Fruit fly (Drosophila melanogaster) whole organism, embryonic: ENCODE measurements around the gene CG33483.

Experiments used
- CG10366 ChIP-seq: fragments of 200-800 bp; sonication (Bioruptor generic); IDR thresholded peaks from 2 replicates; pipeline ENCODE4 v1.3.6; 2022; ENCODE audit warnings: missing biosample characterization, missing genetic modification characterization
- CG13296 ChIP-seq: fragments of 200-800 bp; sonication (Bioruptor generic); optimal IDR thresholded peaks from 3 replicates; lab custom pipeline; 2018; ENCODE audit warnings: missing biosample characterization, mild to moderate bottlenecking, missing genetic modification characterization
- CG7987 ChIP-seq: fragments of 200-800 bp; sonication (Bioruptor generic); optimal IDR thresholded peaks from 2 replicates; lab custom pipeline; 2018; ENCODE audit warnings: missing biosample characterization, mild to moderate bottlenecking, missing genetic modification characterization, moderate library complexity
- CG9876 ChIP-seq: fragments of 200-800 bp; sonication (Bioruptor generic); optimal IDR thresholded peaks from 2 replicates; lab custom pipeline; 2016; ENCODE audit warnings: missing biosample characterization, missing genetic modification characterization
- CkIIα-i1 ChIP-seq: fragments of 200-800 bp; sonication (Bioruptor generic); IDR thresholded peaks from 2 replicates; pipeline ENCODE4 v1.3.6; 2022; ENCODE audit warnings: missing biosample characterization, missing genetic modification characterization
- D ChIP-seq, 2 experiments: fragments of 200-800 bp in 1 of 2; fragments of >200 bp in 1 of 2; sonication (Bioruptor generic) in 1 of 2; optimal IDR thresholded peaks; 2 replicates in 1 of 2; 3 replicates in 1 of 2; lab custom pipeline; 2017; ENCODE audit warnings: mild to moderate bottlenecking in 1 of 2, missing biosample characterization in 1 of 2, missing genetic modification characterization in 1 of 2, missing genetic modification reagents in 1 of 2
- HLH54F ChIP-seq: fragments of 200-800 bp; sonication (Bioruptor generic); optimal IDR thresholded peaks from 3 replicates; lab custom pipeline; 2016; ENCODE audit warnings: missing biosample characterization, missing genetic modification characterization
- Max ChIP-seq: fragments of 200-800 bp; sonication (Bioruptor generic); optimal IDR thresholded peaks from 2 replicates; lab custom pipeline; 2016; ENCODE audit warnings: missing biosample characterization, mild to moderate bottlenecking, missing genetic modification characterization
- ewg ChIP-seq: fragments of 200-800 bp; sonication (Bioruptor generic); optimal IDR thresholded peaks from 3 replicates; lab custom pipeline; 2017; ENCODE audit warnings: mild to moderate bottlenecking, missing biosample characterization, missing genetic modification reagents, missing genetic modification characterization
- hb ChIP-seq: fragments of 200-800 bp; sonication (Bioruptor generic); IDR thresholded peaks from 3 replicates; pipeline ENCODE4 v1.3.6; 2022; ENCODE audit warnings: missing biosample characterization, missing genetic modification characterization; ENCODE audit not compliant: partially characterized antibody
- sug ChIP-seq: fragments of 200-800 bp; optimal IDR thresholded peaks from 2 replicates; lab custom pipeline; 2019; ENCODE audit warnings: missing biosample characterization, mild to moderate bottlenecking, missing genetic modification characterization, moderate library complexity
- tio ChIP-seq: fragments of 200-800 bp; sonication (Bioruptor generic); optimal IDR thresholded peaks from 2 replicates; lab custom pipeline; 2017; ENCODE audit warnings: missing biosample characterization, missing genetic modification characterization, inconsistent platforms

DNA sequence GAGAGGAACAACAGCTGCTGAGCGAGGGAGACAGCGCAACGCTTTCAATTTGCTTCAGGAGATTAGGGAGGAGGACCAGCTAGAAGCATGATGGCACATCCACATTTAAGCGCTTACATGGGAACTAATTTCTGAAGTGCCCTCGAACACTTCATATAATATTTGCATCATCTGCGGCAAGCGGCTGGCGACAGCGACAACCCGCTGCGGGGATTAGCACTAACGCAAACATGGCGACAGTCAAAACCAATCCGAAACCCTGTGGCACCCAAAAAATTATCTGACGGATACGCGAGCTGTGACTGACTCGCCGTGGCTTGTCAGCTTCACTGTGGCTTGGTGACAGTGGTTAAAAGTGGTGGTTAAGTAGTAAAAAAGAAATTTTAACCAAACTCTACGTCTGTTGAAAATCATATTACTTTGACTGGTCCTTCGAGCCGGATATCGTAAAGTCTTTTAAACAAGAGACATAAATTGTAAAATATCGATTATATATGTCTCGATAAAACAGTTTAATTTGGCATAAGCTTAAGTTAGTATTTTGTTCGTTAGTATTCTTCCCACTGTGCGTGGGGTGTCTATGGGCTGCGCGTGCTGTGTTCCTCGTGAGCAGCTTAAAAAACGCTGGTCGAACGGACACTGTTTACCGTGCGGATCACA is 41.9 kb downstream of the CG33483 start:
- no peak for TF ChIP-seq HLH54F (GFP tag; lab: Kevin White, UChicago)
- no peak for TF ChIP-seq Max (GFP tag; lab: Kevin White, UChicago)
- TF ChIP-seq hb (GFP tag; lab: Robert Waterston, UW) = no peak
- TF ChIP-seq ewg = no peak
- TF ChIP-seq tio (GFP tag; lab: Kevin White, UChicago) = no peak
- no peak for TF ChIP-seq CkIIα-i1
- no peak for TF ChIP-seq sug
- TF ChIP-seq CG9876 (GFP tag; lab: Kevin White, UChicago) = no peak
- TF ChIP-seq CG13296 (GFP tag; lab: Kevin White, UChicago) = no peak
- no peak for TF ChIP-seq D (optimal IDR thresholded peaks at IDR 0.05; lab: Kevin White, UChicago)
- TF ChIP-seq D (GFP tag; optimal IDR thresholded peaks at IDR 0.05; lab: Kevin White, UChicago) = no peak
- no peak for TF ChIP-seq CG7987 (GFP tag; lab: Kevin White, UChicago)
- TF ChIP-seq CG10366 (GFP tag; lab: Robert Waterston, UW) = no peak
